Worm (Caenorhabditis elegans): ENCODE measurements around the gene unc-49.

unc-49 gene

ce11 chrIII:10560296-10560695 lies 39.7 kb downstream of the unc-49 start, which contains the start of gene rab-30:
Gene rab-30, plus strand, starts transcription at chrIII:10560596.
- TF ChIP-seq cnd-1 (tag; optimal IDR thresholded peaks at IDR 0.05) (no peak), nhr-237 (tag; optimal IDR thresholded peaks at IDR 0.05) (no peak), blmp-1 (tag; optimal IDR thresholded peaks at IDR 0.05) (no peak), ham-2 (GFP tag; optimal IDR thresholded peaks at IDR 0.05) (no peak), snpc-4 (tag; optimal IDR thresholded peaks at IDR 0.05) (no peak), bed-3 (GFP tag; optimal IDR thresholded peaks at IDR 0.05) (no peak), mep-1 (tag; optimal IDR thresholded peaks at IDR 0.05) (no peak), sptf-1 (tag; optimal IDR thresholded peaks at IDR 0.05) (no peak), pha-4 (tag; optimal IDR thresholded peaks at IDR 0.05) (no peak), mls-2 (tag; optimal IDR thresholded peaks at IDR 0.05) (no peak), M03D4.4 (tag; optimal IDR thresholded peaks at IDR 0.05) (no peak), lin-13 (tag; optimal IDR thresholded peaks at IDR 0.05) (no peak), lsy-2 (tag; optimal IDR thresholded peaks at IDR 0.05) (no peak)

- TF ChIP-seq ceh-39 (tag; optimal IDR thresholded peaks at IDR 0.05) (no peak), sptf-1 (tag; optimal IDR thresholded peaks at IDR 0.05) (no peak)
These were observed 41.3 kb downstream of the unc-49 start, which contains the start of gene Y45F3A.1 for ce11 chrIII:10561904-10562303. Gene Y45F3A.1, minus strand, starts transcription at chrIII:10561915.

ce11 chrIII:10562542-10562941 lies 42.0 kb downstream of the unc-49 start:
- TF ChIP-seq ces-1 (GFP tag; optimal IDR thresholded peaks at IDR 0.05) (no peak), elt-1 (tag; optimal IDR thresholded peaks at IDR 0.05; ENCODE audit: borderline replicate concordance, insufficient read depth) (peak; percentile 41)

- TF ChIP-seq lin-32 (GFP tag; optimal IDR thresholded peaks at IDR 0.05): no peak
- TF ChIP-seq drap-1 (GFP tag; optimal IDR thresholded peaks at IDR 0.05): no peak
- TF ChIP-seq pha-4 (tag; optimal IDR thresholded peaks at IDR 0.05): no peak
- no peak for TF ChIP-seq unc-120 (tag; optimal IDR thresholded peaks at IDR 0.05; ENCODE audit: poor library complexity, severe bottlenecking)
- TF ChIP-seq unc-39 (tag; optimal IDR thresholded peaks at IDR 0.05): no peak
These were observed 45.4 kb downstream of the unc-49 start, which contains the start of gene acdh-11 for ce11 chrIII:10565926-10566325. Gene acdh-11, plus strand, starts transcription at chrIII:10566258.

- TF ChIP-seq elt-3 (tag; optimal IDR thresholded peaks at IDR 0.05): no peak
- no peak for TF ChIP-seq sptf-1 (tag; optimal IDR thresholded peaks at IDR 0.05)
- no peak for TF ChIP-seq flh-1 (GFP tag; optimal IDR thresholded peaks at IDR 0.05)
- no peak for TF ChIP-seq nhr-76 (tag; optimal IDR thresholded peaks at IDR 0.05)
- TF ChIP-seq bed-3 (GFP tag; optimal IDR thresholded peaks at IDR 0.05): no peak
- TF ChIP-seq mls-2 (tag; optimal IDR thresholded peaks at IDR 0.05): no peak
- no peak for TF ChIP-seq mab-5 (tag; optimal IDR thresholded peaks at IDR 0.05)
- no peak for TF ChIP-seq nhr-237 (tag; optimal IDR thresholded peaks at IDR 0.05)
- TF ChIP-seq unc-62 (GFP tag; optimal IDR thresholded peaks at IDR 0.05): no peak
- no peak for TF ChIP-seq M03D4.4 (tag; optimal IDR thresholded peaks at IDR 0.05)
These were observed 48.7 kb downstream of the unc-49 start for ce11 chrIII:10569246-10569645.

- no peak for TF ChIP-seq nhr-237 (tag; optimal IDR thresholded peaks at IDR 0.05)
- no peak for TF ChIP-seq cnd-1 (tag; optimal IDR thresholded peaks at IDR 0.05)
- TF ChIP-seq nhr-28 (tag; optimal IDR thresholded peaks at IDR 0.05): no peak
- no peak for TF ChIP-seq lsy-2 (tag; optimal IDR thresholded peaks at IDR 0.05)
- TF ChIP-seq bed-3 (GFP tag; optimal IDR thresholded peaks at IDR 0.05): no peak
- no peak for TF ChIP-seq ceh-39 (tag; optimal IDR thresholded peaks at IDR 0.05)
- no peak for TF ChIP-seq flh-1 (GFP tag; optimal IDR thresholded peaks at IDR 0.05)
- no peak for TF ChIP-seq elt-1 (tag; optimal IDR thresholded peaks at IDR 0.05; ENCODE audit: borderline replicate concordance, insufficient read depth)
- TF ChIP-seq tbx-8 (GFP tag; optimal IDR thresholded peaks at IDR 0.05): no peak
- no peak for TF ChIP-seq blmp-1 (tag; optimal IDR thresholded peaks at IDR 0.05)
These were observed 54.8 kb downstream of the unc-49 start, which contains the start of gene Y45F3A.4 for ce11 chrIII:10575320-10575719. Gene Y45F3A.4, minus strand, starts transcription at chrIII:10575420.

ce11 chrIII:10577782-10578181 lies 57.2 kb downstream of the unc-49 start:
- TF ChIP-seq ces-1 (GFP tag; optimal IDR thresholded peaks at IDR 0.05) (peak; percentile 73), nhr-237 (tag; optimal IDR thresholded peaks at IDR 0.05) (no peak)
